Worm (Caenorhabditis elegans) whole organism, dauer: ENCODE measurements around the gene C24F3.2.

Experiments used
- unc-62 ChIP-seq: sonication (generic microtip); optimal IDR thresholded peaks from 2 replicates; lab custom pipeline; 2017; ENCODE audit warnings: missing biosample characterization, missing genetic modification reagents, missing genetic modification characterization

Gene C24F3.2

ce11 chrIV:10252350-10252792, 30.0 kb downstream of the C24F3.2 start:
- TF ChIP-seq unc-62 (GFP tag; lab: Kevin White, UChicago): no peak

- TF ChIP-seq unc-62 (GFP tag; lab: Kevin White, UChicago): no peak
Measured at ce11 chrIV:10252886-10253639, 30.7 kb downstream of the C24F3.2 start.

- TF ChIP-seq unc-62 (GFP tag; lab: Kevin White, UChicago): no peak
Measured at ce11 chrIV:10259557-10259956, 37.2 kb downstream of the C24F3.2 start, which contains the start of gene F01G10.9. F01G10.9 (minus strand) TSS chrIV:10259657.

- TF ChIP-seq unc-62 (GFP tag; lab: Kevin White, UChicago): no peak
Measured at ce11 chrIV:10261061-10261460, 38.7 kb downstream of the C24F3.2 start.

DNA sequence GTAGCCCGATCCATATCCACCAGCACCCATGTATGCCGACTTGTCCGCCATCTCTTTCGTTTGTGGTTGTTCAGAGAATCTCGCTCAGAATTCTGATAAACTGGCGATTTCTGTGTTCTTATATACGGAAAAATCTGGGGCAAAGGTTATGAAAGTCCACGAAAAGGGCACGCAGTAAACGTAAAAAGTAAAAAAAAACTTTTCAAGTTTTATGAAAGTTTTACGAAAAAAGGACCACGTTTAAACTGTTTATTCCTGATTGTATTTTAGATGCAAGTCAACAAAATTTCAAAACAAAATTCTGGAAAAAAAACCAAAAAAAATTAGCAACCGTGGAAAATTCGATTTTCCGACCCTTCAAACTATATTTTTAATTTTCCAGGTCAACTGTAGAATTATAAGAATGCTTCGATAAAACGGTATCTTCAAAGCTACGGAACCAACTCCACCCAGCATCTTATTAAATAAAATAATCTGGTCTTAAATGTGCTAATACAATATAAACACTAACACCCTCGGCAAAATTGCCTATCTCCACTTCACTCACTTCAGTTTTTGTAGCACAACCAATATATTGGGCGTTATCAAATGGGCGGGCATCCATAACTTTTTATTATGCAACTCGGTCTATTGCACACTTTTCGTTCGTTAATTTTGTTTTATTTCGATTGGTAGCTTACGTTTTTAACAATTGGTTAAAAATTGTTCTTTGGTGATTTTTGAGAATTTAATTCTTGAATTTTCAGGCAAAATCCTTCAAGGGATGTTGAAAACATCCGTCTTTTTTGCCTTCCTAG, 47.0 kb downstream of the C24F3.2 start, which contains the start of the genes nspd-7 and Y43C5A.2:
Gene nspd-7, minus strand, starts transcription at position 51 of the 797 bp plus-strand sequence.
Gene Y43C5A.2, plus strand, starts transcription at position 747 of the 797 bp plus-strand sequence.
- no peak for TF ChIP-seq unc-62 (GFP tag; lab: Kevin White, UChicago)
